Fruit fly (Drosophila melanogaster) whole organism, larva: ENCODE results near the gene Tim13.

Source experiments
- noc ChIP-seq: fragments of 200-800 bp; sonication (Bioruptor generic); optimal IDR thresholded peaks from 3 replicates; lab custom pipeline; 2019; ENCODE audit warnings: missing biosample characterization, mild to moderate bottlenecking, missing genetic modification characterization, moderate library complexity

Gene Tim13

DNA sequence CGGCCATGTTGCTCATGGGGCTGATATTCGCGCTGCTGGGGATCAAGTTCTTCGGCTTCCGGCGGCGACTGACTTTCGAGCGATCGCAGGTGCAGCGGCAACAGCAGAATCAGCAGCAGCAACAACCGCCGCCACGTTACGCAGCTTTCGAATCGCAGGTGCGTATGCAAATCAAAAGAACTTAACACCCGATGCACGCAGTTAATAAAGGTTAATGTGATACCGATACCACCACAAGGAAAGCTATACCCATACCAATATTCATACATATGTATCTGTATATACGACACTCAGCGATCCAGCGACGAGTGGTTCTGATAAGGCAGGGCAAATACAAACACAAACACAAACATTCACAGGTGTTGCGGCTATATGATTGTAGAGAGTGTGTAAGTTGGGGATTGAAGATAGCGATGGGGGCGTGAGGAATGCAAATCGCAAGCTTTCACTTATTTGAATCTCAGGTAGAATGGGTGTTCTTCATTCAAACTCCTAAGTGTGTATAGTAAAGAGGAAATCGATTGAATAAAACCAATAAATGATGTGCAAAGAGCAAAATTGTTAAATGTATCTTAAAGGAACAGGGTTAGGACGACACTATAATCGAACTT lies 3.2 kb upstream of the Tim13 start:
- TF ChIP-seq noc (tag; lab: Kevin White, UChicago) = no peak

DNA sequence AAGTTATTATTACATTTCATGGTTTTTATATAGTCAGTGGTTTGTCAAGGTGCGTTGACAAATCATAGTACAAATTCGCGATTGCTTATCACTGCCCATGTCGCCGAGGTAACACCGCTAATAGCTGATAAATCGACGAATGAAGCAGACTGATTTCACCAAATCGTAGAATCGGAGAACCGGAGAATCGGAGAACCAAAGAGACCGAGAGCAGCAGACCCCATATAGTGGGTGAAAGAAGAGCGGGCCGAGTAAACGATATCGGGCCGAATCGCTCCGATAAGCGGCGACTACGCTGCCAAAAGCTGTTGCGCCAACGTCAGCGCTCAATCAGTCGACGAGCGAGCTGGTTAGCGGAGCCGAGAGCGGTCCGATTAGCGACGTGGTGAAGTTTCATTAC lies 2.4 kb upstream of the Tim13 start, which contains the start of gene CG14131:
CG14131 (plus strand) TSS at position 343 of the 400 bp plus-strand sequence.
- no peak for TF ChIP-seq noc (tag; lab: Kevin White, UChicago)

DNA sequence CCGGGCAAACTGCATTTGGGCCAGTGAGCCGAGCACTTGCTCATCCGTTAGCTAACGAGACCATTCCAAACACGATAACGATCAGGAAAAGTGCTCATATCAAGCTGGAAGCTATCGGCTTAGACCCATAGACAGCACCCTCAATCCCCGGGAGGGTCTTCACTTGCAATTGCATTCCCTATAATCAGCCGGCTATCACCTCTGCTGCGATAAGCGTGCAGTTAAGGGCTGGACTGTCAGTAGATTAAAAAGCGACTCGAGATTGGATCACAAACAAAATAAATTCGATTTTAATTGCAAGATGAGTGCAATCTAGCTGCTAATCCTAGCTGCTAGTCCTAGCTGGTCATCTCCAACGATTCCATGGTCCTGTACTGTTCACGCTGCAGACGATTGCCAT lies 505 bp downstream of the Tim13 start:
- no peak for TF ChIP-seq noc (tag; lab: Kevin White, UChicago)

DNA sequence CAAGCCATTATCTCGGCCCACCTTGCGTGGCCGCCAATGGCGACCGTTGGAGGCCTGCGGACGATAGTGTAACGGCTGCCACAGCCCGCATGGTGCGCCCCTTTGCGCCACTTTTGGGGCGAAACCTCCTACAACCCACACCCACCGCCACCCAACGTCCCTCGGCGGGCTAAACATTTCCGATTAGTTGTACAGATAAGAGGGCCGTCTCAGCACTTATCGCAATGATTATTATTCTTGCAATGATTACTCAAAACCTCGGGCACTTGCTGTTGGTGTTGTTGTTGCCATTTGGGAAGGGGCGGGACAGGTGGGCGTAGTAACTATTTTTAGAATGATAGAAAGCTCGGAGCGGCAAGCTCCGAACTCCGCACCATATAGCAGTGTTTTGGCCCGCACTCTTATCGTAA lies 1.7 kb downstream of the Tim13 start:
- TF ChIP-seq noc (tag; lab: Kevin White, UChicago) = peak; percentile 20

DNA sequence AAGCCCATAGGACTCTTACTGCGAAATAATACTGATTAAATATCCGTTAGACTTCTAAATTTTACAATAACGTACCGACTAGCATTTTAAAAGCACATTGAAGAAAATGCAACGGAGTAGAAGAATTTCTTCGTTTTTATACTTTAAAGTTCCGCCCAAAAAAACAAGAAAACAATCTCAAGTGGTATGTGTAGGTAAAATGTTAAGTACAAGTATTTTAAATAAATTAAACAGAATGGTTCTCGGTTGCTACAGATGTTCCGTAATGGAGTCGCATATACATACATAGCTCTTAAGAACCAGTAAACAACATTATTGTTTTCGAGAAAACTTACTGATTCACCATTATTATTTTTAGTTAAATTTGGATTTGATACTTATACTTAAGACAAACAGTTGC lies 2.2 kb downstream of the Tim13 start, which contains the start of gene Muc68D:
Muc68D (minus strand) TSS at position 101 of the 400 bp plus-strand sequence.
- no peak for TF ChIP-seq noc (tag; lab: Kevin White, UChicago)

DNA sequence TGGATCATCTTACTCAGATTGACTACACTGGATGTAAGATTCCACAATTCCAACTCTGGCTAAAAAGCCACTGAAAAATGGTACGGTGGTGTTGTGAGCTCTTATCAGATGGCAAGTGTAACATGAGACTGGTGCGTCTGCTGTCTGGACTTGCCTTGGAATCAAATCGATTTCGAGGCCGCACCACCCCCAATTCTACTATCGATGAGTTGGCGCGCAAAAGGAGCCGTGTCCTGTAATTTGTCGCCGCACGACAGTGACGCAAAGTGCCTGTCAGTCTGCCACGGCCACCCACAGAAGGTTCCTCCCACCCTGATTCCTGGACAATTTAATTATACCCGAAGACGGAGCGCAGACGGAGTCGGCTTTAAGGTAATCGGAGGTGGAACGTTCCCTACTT lies 7.7 kb downstream of the Tim13 start:
- no peak for TF ChIP-seq noc (tag; lab: Kevin White, UChicago)

DNA sequence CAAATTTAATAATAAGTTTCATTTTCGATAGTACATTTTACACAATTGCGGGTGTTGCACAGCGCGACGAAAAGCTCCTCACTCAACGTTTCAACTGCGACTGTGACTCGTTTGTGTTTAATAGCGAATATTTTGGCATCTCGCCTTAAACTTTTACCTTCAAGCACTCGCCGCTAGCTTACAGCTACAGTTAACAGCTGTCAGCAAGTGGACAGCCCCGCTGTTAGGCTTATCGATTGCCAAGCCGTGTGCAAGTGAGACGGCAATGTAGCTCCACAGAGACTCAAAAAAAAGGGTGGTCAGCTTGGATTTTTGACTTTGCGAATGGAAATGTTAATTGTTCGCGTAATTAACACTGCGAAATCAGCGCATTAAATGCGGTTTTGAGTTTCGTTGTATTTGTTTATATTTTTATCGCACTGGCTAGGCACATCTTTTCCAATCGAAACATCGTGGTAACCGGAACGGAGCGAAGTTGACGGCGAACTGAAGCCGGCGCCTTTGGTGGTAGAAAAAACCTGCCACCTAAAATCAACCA lies 8.5 kb downstream of the Tim13 start, which contains the start of gene loaf:
loaf (minus strand) TSS at position 488 of the 538 bp plus-strand sequence.
- TF ChIP-seq noc (tag; lab: Kevin White, UChicago) = no peak

DNA sequence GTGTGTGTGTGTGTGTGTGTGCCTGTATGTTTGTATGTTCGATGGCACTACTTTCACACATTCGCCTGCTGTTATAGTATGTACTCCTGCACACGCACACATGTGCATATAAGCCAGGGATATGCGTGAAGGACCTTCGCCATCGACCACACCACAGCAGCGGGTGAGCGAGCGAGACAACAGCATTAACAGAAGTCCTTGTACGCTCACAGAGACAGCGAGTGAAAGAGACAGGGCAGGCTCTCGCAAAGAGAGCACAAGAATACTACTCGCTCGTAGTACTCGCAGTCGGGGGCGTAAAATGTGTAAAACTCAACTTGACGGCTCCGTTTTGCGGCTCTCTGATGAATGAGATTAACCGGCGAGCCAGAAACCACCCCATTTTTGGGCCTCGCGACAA lies 9.4 kb downstream of the Tim13 start:
- no peak for TF ChIP-seq noc (tag; lab: Kevin White, UChicago)

DNA sequence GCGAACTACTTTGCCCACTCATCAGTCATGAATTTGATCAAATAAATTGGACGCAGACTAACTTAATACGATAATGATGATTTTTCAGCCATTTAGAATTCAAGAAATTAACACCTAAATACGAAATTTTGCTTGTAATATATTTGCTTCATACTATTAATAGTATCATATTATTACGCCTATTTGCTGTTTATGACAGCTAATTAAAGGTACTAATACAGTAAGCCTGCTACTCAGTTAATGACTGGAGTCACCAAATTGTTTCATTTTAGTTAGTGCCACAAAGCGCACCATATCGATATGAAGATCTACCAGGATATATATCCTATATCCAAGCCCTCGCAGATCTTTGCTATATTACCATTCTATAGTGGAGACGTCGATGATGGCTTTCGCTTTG lies 23.3 kb downstream of the Tim13 start, which contains the start of gene Gr68a:
Gr68a (plus strand) TSS at position 301 of the 400 bp plus-strand sequence.
- TF ChIP-seq noc (tag; lab: Kevin White, UChicago) = no peak

DNA sequence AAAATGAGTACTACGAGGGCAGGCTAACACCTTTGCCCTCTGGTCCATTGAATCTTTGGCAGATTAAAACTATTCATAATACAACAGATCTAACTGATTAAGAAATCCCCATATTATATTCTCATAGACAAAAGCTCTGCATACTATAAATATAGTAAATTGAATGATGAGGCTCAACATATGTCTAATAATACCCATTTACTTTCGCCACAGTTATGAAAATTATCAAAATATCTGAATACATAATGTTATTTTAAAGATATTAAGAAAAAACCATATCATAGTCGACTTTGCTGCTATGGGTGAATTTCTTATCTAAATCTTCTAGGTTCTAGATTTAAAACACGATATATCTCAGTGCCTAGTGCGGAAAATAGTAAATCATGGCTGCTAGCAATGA lies 42.5 kb downstream of the Tim13 start, which contains the start of gene CG32087:
CG32087 (plus strand) TSS at position 301 of the 400 bp plus-strand sequence.
- no peak for TF ChIP-seq noc (tag; lab: Kevin White, UChicago)

DNA sequence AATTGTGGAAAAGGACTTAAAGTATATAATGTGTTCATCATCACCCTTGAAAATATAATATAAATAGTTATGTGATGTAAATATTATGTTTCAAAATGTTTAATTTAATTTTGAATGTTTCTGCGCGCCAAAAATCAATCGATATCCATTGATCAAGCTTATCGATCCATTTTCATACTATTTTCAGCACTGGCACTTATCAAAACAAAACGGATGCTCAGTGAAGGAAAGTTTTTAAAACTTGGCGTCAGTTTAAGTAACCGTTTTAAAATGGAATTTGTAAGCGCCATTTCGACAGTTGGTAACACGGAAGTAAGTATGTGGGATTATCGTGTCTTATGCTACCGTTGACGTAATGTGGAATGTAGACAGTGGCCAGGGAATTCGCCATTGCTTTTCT lies 46.2 kb downstream of the Tim13 start, which contains the start of gene sunn:
sunn (plus strand) TSS at position 202 of the 400 bp plus-strand sequence.
- no peak for TF ChIP-seq noc (tag; lab: Kevin White, UChicago)
